Worm (Caenorhabditis elegans) whole organism, L4 larva: ENCODE measurements around the gene ttc-7.

Experiments
- D1046.2 ChIP-seq: fragments of 200-800 bp; sonication (Bioruptor generic); IDR thresholded peaks from 2 replicates; pipeline ENCODE4 v1.3.6; 2022; ENCODE audit warnings: missing genetic modification characterization, missing compliant biosample characterization
- F10B5.3 ChIP-seq: sonication (generic microtip); optimal IDR thresholded peaks from 2 replicates; lab custom pipeline; 2016; ENCODE audit warnings: mild to moderate bottlenecking, missing genetic modification characterization, missing compliant biosample characterization
- F37D6.2 ChIP-seq: sonication (generic microtip); optimal IDR thresholded peaks from 2 replicates; lab custom pipeline; 2016; ENCODE audit warnings: mild to moderate bottlenecking, missing genetic modification characterization, missing compliant biosample characterization
- F44E2.7 ChIP-seq: fragments of 200-800 bp; sonication (Bioruptor generic); IDR thresholded peaks from 2 replicates; pipeline ENCODE4 v2.1.2; 2022; ENCODE audit warnings: missing genetic modification characterization, missing compliant biosample characterization
- Y48G9A.11 ChIP-seq: fragments of 200-800 bp; sonication (Bioruptor generic); IDR thresholded peaks from 2 replicates; pipeline ENCODE4 v1.3.6; 2022; ENCODE audit warnings: missing genetic modification reagents, missing genetic modification characterization, missing compliant biosample characterization
- ZK337.2 ChIP-seq: fragments of 200-800 bp; sonication (Bioruptor generic); IDR thresholded peaks from 2 replicates; pipeline ENCODE4 v1.3.6; 2022; ENCODE audit warnings: missing genetic modification reagents, missing genetic modification characterization, missing compliant biosample characterization
- aly-2 ChIP-seq: sonication (generic microtip); optimal IDR thresholded peaks from 2 replicates; lab custom pipeline; 2018; ENCODE audit warnings: missing biosample characterization, missing genetic modification characterization
- ama-1 ChIP-seq: fragments of 150-350 bp; optimal IDR thresholded peaks from 2 replicates; lab custom pipeline; 2014; ENCODE audit warnings: inconsistent platforms, mixed read lengths
- arid-1 ChIP-seq: fragments of 200-800 bp; sonication (Bioruptor generic); conservative IDR thresholded peaks from 2 replicates; pipeline ENCODE4 v1.3.6; 2022; ENCODE audit warnings: missing genetic modification reagents, missing genetic modification characterization, missing compliant biosample characterization
- attf-4 ChIP-seq: sonication (generic microtip); optimal IDR thresholded peaks from 3 replicates; lab custom pipeline; 2017; ENCODE audit warnings: missing biosample characterization, missing genetic modification characterization
- ceh-20 ChIP-seq: fragments of 200-800 bp; sonication (Bioruptor generic); IDR thresholded peaks from 2 replicates; pipeline ENCODE4 v1.3.6; 2022; ENCODE audit warnings: missing genetic modification reagents, missing genetic modification characterization, missing compliant biosample characterization
- ceh-44 ChIP-seq: fragments of 200-800 bp; sonication (Bioruptor generic); IDR thresholded peaks from 2 replicates; pipeline ENCODE4 v1.3.6; 2022; ENCODE audit warnings: missing genetic modification reagents, missing genetic modification characterization, missing compliant biosample characterization
- ceh-62 ChIP-seq: sonication (generic microtip); optimal IDR thresholded peaks from 2 replicates; lab custom pipeline; 2017; ENCODE audit warnings: missing biosample characterization, missing genetic modification characterization
- ces-1 ChIP-seq: fragments of 150-350 bp; sonication (generic microtip); optimal IDR thresholded peaks from 4 replicates; lab custom pipeline; 2014; ENCODE audit warnings: missing biosample characterization, missing genetic modification reagents, missing genetic modification characterization
- ctbp-1 ChIP-seq: fragments of 200-800 bp; sonication (Bioruptor generic); IDR thresholded peaks from 2 replicates; pipeline ENCODE4 v1.3.6; 2022; ENCODE audit warnings: missing genetic modification reagents, missing genetic modification characterization, missing compliant biosample characterization
- daf-12 ChIP-seq: fragments of 150-350 bp; optimal IDR thresholded peaks from 2 replicates; lab custom pipeline; 2014; ENCODE audit warnings: missing biosample characterization, missing genetic modification reagents, missing genetic modification characterization
- daf-19 ChIP-seq: fragments of 200-800 bp; sonication (Bioruptor generic); conservative IDR thresholded peaks from 2 replicates; pipeline ENCODE4 v1.3.6; 2022; ENCODE audit warnings: missing genetic modification characterization, missing compliant biosample characterization
- daf-8 ChIP-seq: fragments of 200-800 bp; sonication (Bioruptor generic); IDR thresholded peaks from 2 replicates; pipeline ENCODE4 v1.3.6; 2022; ENCODE audit warnings: missing genetic modification characterization, missing compliant biosample characterization
- dpl-1 ChIP-seq: fragments of 150-350 bp; optimal IDR thresholded peaks from 2 replicates; lab custom pipeline; 2014; ENCODE audit warnings: missing biosample characterization, missing genetic modification reagents, missing genetic modification characterization
- egl-43 ChIP-seq: fragments of 200-800 bp; sonication (Bioruptor generic); IDR thresholded peaks from 2 replicates; pipeline ENCODE4 v1.3.6; 2022; ENCODE audit warnings: missing genetic modification reagents, missing genetic modification characterization, missing compliant biosample characterization
- fkh-10 ChIP-seq: fragments of 150-350 bp; optimal IDR thresholded peaks from 2 replicates; lab custom pipeline; 2014; ENCODE audit warnings: missing biosample characterization, missing genetic modification reagents, missing genetic modification characterization
- fos-1 ChIP-seq: fragments of 150-350 bp; optimal IDR thresholded peaks from 2 replicates; lab custom pipeline; 2014; ENCODE audit warnings: missing biosample characterization, missing genetic modification characterization
- gei-8 ChIP-seq: fragments of 200-800 bp; sonication (Bioruptor generic); optimal IDR thresholded peaks from 2 replicates; lab custom pipeline; 2018; ENCODE audit warnings: mild to moderate bottlenecking, missing genetic modification characterization, missing compliant biosample characterization
- lim-7 ChIP-seq: fragments of 200-800 bp; sonication (Bioruptor generic); IDR thresholded peaks from 2 replicates; pipeline ENCODE4 v1.3.6; 2022; ENCODE audit warnings: missing genetic modification characterization, missing compliant biosample characterization
- lin-1 ChIP-seq: fragments of 200-800 bp; sonication (Bioruptor generic); IDR thresholded peaks from 2 replicates; pipeline ENCODE4 v1.3.6; 2022; ENCODE audit warnings: missing genetic modification reagents, missing genetic modification characterization, missing compliant biosample characterization
- lin-15B ChIP-seq: fragments of 150-350 bp; sonication (generic microtip); optimal IDR thresholded peaks from 3 replicates; lab custom pipeline; 2014; ENCODE audit warnings: missing biosample characterization, missing genetic modification characterization
- lin-38 ChIP-seq: fragments of 200-800 bp; sonication (Bioruptor generic); IDR thresholded peaks from 2 replicates; pipeline ENCODE4 v1.3.6; 2022; ENCODE audit warnings: missing genetic modification reagents, missing genetic modification characterization, missing compliant biosample characterization
- lsy-2 ChIP-seq, 2 experiments: fragments of 150-350 bp in 1 of 2; sonication (generic microtip) in 1 of 2; optimal IDR thresholded peaks; 2 replicates each; lab custom pipeline; 2014 to 2017; ENCODE audit warnings: missing biosample characterization in 2 of 2, missing genetic modification characterization in 2 of 2
- madf-5 ChIP-seq, 2 experiments: fragments of 200-800 bp; sonication (Bioruptor generic); IDR thresholded peaks; 2 replicates each; pipeline ENCODE4 v1.3.6; 2022; ENCODE audit warnings: missing compliant biosample characterization in 2 of 2, missing genetic modification characterization in 2 of 2
- madf-9 ChIP-seq: fragments of 200-800 bp; sonication (Bioruptor generic); conservative IDR thresholded peaks from 2 replicates; pipeline ENCODE4 v1.3.6; 2022; ENCODE audit warnings: missing genetic modification reagents, missing genetic modification characterization, missing compliant biosample characterization
- mep-1 ChIP-seq: fragments of 150-350 bp; sonication (generic microtip); optimal IDR thresholded peaks from 3 replicates; lab custom pipeline; 2014; ENCODE audit warnings: missing biosample characterization, missing genetic modification characterization
- mxl-3 ChIP-seq: fragments of 200-800 bp; sonication (Bioruptor generic); optimal IDR thresholded peaks from 2 replicates; lab custom pipeline; 2018; ENCODE audit warnings: mild to moderate bottlenecking, missing genetic modification characterization, missing compliant biosample characterization
- nhr-11 ChIP-seq: fragments of 150-350 bp; optimal IDR thresholded peaks from 2 replicates; lab custom pipeline; 2014; ENCODE audit warnings: missing biosample characterization, missing genetic modification characterization
- nhr-111 ChIP-seq: fragments of 200-800 bp; sonication (Bioruptor generic); optimal IDR thresholded peaks from 2 replicates; lab custom pipeline; 2018; ENCODE audit warnings: mild to moderate bottlenecking, missing genetic modification characterization, missing compliant biosample characterization
- nhr-237 ChIP-seq: sonication (generic microtip); optimal IDR thresholded peaks from 2 replicates; lab custom pipeline; 2017; ENCODE audit warnings: missing biosample characterization, missing genetic modification characterization
- nhr-28 ChIP-seq: fragments of 150-350 bp; optimal IDR thresholded peaks from 2 replicates; lab custom pipeline; 2014; ENCODE audit warnings: missing biosample characterization, missing genetic modification characterization
- nhr-42 ChIP-seq: fragments of 200-800 bp; sonication (Bioruptor generic); IDR thresholded peaks from 2 replicates; pipeline ENCODE4 v1.3.6; 2022; ENCODE audit warnings: missing genetic modification characterization, missing compliant biosample characterization
- nhr-76 ChIP-seq: fragments of 150-350 bp; optimal IDR thresholded peaks from 2 replicates; lab custom pipeline; 2014; ENCODE audit warnings: missing biosample characterization, missing genetic modification characterization
- pha-4 ChIP-seq, 2 experiments: fragments of 150-350 bp in 1 of 2; fragments of 200-800 bp in 1 of 2; sonication (Bioruptor generic) in 1 of 2; IDR thresholded peaks in 1 of 2; optimal IDR thresholded peaks in 1 of 2; 2 replicates each; pipeline versions ENCODE4 v1.3.6 to Lab custom; 2014 to 2022; ENCODE audit warnings: missing genetic modification characterization in 2 of 2, missing genetic modification reagents in 2 of 2, missing biosample characterization in 1 of 2, missing compliant biosample characterization in 1 of 2
- php-3 ChIP-seq: fragments of 200-800 bp; sonication (Bioruptor generic); IDR thresholded peaks from 2 replicates; pipeline ENCODE4 v1.3.6; 2022; ENCODE audit warnings: missing genetic modification reagents, missing genetic modification characterization, missing compliant biosample characterization
- pqm-1 ChIP-seq: sonication (generic microtip); optimal IDR thresholded peaks from 2 replicates; lab custom pipeline; 2017; ENCODE audit warnings: missing biosample characterization, missing genetic modification characterization
- sdz-12 ChIP-seq: fragments of 200-800 bp; sonication (Bioruptor generic); optimal IDR thresholded peaks from 2 replicates; lab custom pipeline; 2018; ENCODE audit warnings: mild to moderate bottlenecking, missing genetic modification characterization, missing compliant biosample characterization
- skn-1 ChIP-seq: fragments of 150-350 bp; optimal IDR thresholded peaks from 2 replicates; lab custom pipeline; 2014; ENCODE audit warnings: missing biosample characterization, missing genetic modification characterization
- snpc-4 ChIP-seq: fragments of 150-350 bp; optimal IDR thresholded peaks from 2 replicates; lab custom pipeline; 2014; ENCODE audit warnings: missing biosample characterization, missing genetic modification characterization
- spr-3 ChIP-seq: fragments of 200-800 bp; sonication (Bioruptor generic); optimal IDR thresholded peaks from 2 replicates; lab custom pipeline; 2018; ENCODE audit warnings: mild to moderate bottlenecking, missing genetic modification characterization, missing compliant biosample characterization
- tra-1 ChIP-seq: fragments of 200-800 bp; sonication (Bioruptor generic); IDR thresholded peaks from 2 replicates; pipeline ENCODE4 v1.3.6; 2022; ENCODE audit warnings: missing genetic modification reagents, missing genetic modification characterization, missing compliant biosample characterization
- vab-7 ChIP-seq: fragments of 200-800 bp; sonication (Bioruptor generic); IDR thresholded peaks from 2 replicates; pipeline ENCODE4 v1.3.6; 2022; ENCODE audit warnings: missing genetic modification reagents, missing genetic modification characterization, missing compliant biosample characterization
- zag-1 ChIP-seq: fragments of 150-350 bp; optimal IDR thresholded peaks from 2 replicates; lab custom pipeline; 2014; ENCODE audit warnings: missing biosample characterization, missing genetic modification characterization
- zfp-2 ChIP-seq: sonication (generic microtip); optimal IDR thresholded peaks from 2 replicates; lab custom pipeline; 2016; ENCODE audit warnings: mild to moderate bottlenecking, missing genetic modification characterization, missing compliant biosample characterization
- zip-11 ChIP-seq: fragments of 200-800 bp; sonication (Bioruptor generic); IDR thresholded peaks from 2 replicates; pipeline ENCODE4 v1.3.6; 2022; ENCODE audit warnings: missing genetic modification characterization, missing compliant biosample characterization
- zip-2 ChIP-seq: fragments of 150-350 bp; optimal IDR thresholded peaks from 2 replicates; lab custom pipeline; 2014; ENCODE audit warnings: missing biosample characterization, missing genetic modification characterization
- ztf-7 ChIP-seq: fragments of 150-350 bp; optimal IDR thresholded peaks from 2 replicates; lab custom pipeline; 2014; ENCODE audit warnings: missing biosample characterization, missing genetic modification characterization

Gene ttc-7

DNA sequence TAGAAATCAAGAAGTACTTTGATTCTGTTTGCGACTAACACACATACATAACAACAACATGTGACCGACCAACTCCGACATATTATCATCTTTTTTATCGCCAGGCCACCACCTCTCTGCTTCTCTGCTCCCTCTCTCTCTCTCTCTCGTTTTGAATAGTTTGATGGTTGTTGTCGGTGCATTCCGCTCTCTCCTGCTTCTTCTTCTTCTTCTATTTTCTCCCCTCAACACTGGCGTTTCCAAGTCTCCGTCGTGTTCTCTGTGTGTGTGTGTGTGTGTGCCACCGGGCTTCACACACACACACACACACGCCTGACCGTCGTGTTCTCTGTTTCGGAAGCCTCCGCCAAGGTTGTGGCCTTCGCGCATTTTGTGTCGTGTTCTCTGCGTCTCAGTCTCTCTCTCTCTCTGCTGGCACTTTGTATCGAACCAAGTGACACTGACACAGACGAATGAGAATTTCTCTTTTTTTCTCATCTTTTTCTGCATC is 64.9 kb downstream of the ttc-7 start (continued):
- TF ChIP-seq fos-1 (peak; percentile 95), madf-9 (GFP tag; lab: Robert Waterston, UW) (no peak; the same call in 1 of the 2 replicates), lin-38 (GFP tag; lab: Robert Waterston, UW) (peak; percentile 73; the same call in 1 of the 2 replicates), F44E2.7 (no peak), vab-7 (GFP tag; lab: Robert Waterston, UW) (peak; percentile 65; the same call in 1 of the 2 replicates), nhr-76 (tag; lab: Kevin White, UChicago) (peak; percentile 89), mep-1 (peak; percentile 97), ceh-20 (GFP tag; lab: Robert Waterston, UW) (peak; percentile 97), lin-1 (GFP tag; lab: Robert Waterston, UW) (peak; percentile 94), daf-12 (no peak), lsy-2 (tag; optimal IDR thresholded peaks at IDR 0.05; lab: Kevin White, UChicago) (peak; percentile 83 to 93), lim-7 (0 out of 2 replicates have a peak, but pooled peaks have one; percentile 30), php-3 (GFP tag; lab: Robert Waterston, UW) (peak; percentile 94), dpl-1 (GFP tag; lab: Kevin White, UChicago) (peak; percentile 79), zag-1 (tag; lab: Kevin White, UChicago) (peak; percentile 75), skn-1 (tag; lab: Kevin White, UChicago) (no peak), fkh-10 (GFP tag; lab: Kevin White, UChicago) (peak; percentile 76), attf-4 (no peak), pqm-1 (peak; percentile 71), lin-15B (no peak), sdz-12 (GFP tag; lab: Kevin White, UChicago) (no peak), ctbp-1 (peak; percentile 96), daf-19 (GFP tag; lab: Robert Waterston, UW) (no peak), zip-11 (no peak), pha-4 (GFP tag; IDR thresholded peaks at IDR 0.05; lab: Robert Waterston, UW) (peak; percentile 97), pha-4 (tag; optimal IDR thresholded peaks at IDR 0.05; lab: Kevin White, UChicago) (peak; percentile 71), zfp-2 (tag; lab: Kevin White, UChicago) (peak; percentile 61), ceh-62 (no peak), F10B5.3 (tag; lab: Kevin White, UChicago) (peak; percentile 84), nhr-42 (peak; percentile 72), nhr-111 (GFP tag; lab: Kevin White, UChicago) (no peak), tra-1 (GFP tag; lab: Robert Waterston, UW) (peak; percentile 99), ztf-7 (tag; lab: Kevin White, UChicago) (peak; percentile 58), nhr-237 (peak; percentile 73), aly-2 (no peak), nhr-28 (tag; lab: Kevin White, UChicago) (peak; percentile 97), egl-43 (peak; percentile 85), madf-5 (GFP tag; IDR thresholded peaks at IDR 0.05; lab: Robert Waterston, UW) (no peak), gei-8 (GFP tag; lab: Kevin White, UChicago) (peak; percentile 99), snpc-4 (peak; percentile 14), Y48G9A.11 (GFP tag; lab: Robert Waterston, UW) (no peak), nhr-11 (tag; lab: Kevin White, UChicago) (peak; percentile 93), ama-1 (lab: Kevin White, UChicago) (no peak), ces-1 (GFP tag; lab: Kevin White, UChicago) (no peak), ceh-44 (GFP tag; lab: Robert Waterston, UW) (no peak), ZK337.2 (GFP tag; lab: Robert Waterston, UW) (no peak), mxl-3 (peak; percentile 95), spr-3 (peak; percentile 80), arid-1 (GFP tag; lab: Robert Waterston, UW) (peak; percentile 75; the same call in 1 of the 2 replicates), zip-2 (tag; lab: Kevin White, UChicago) (peak; percentile 87), daf-8 (GFP tag; lab: Robert Waterston, UW) (no peak), F37D6.2 (tag; lab: Kevin White, UChicago) (peak; percentile 87), D1046.2 (GFP tag; lab: Robert Waterston, UW) (no peak)
